Worm (Caenorhabditis elegans): ENCODE data around the gene glr-2.

The glr-2 gene

ce11 chrIII:7103940-7104440 lies 40.8 kb downstream of the glr-2 start, which contains the start of gene cpg-2 (continued):
- TF ChIP-seq F10E7.11 (tag; optimal IDR thresholded peaks at IDR 0.05): no peak
- TF ChIP-seq B0019.2 (GFP tag; conservative IDR thresholded peaks at IDR 0.05): peak; percentile 80
- no peak for TF ChIP-seq hlh-12 (tag; optimal IDR thresholded peaks at IDR 0.05)
- TF ChIP-seq Y79H2A.3 (GFP tag; conservative IDR thresholded peaks at IDR 0.05): 0 out of 2 replicates have a peak, but pooled peaks have one; percentile 67
- peak; percentile 94 for TF ChIP-seq unc-130 (GFP tag; optimal IDR thresholded peaks at IDR 0.05)
- peak; percentile 88 for TF ChIP-seq lsl-1 (GFP tag; optimal IDR thresholded peaks at IDR 0.05)
- peak; percentile 73; the same call in 1 of the 2 replicates for TF ChIP-seq Y53G8AR.9 (GFP tag; conservative IDR thresholded peaks at IDR 0.05)
- TF ChIP-seq bed-2 (GFP tag; IDR thresholded peaks at IDR 0.05): no peak
- peak; percentile 84 for TF ChIP-seq Y95B8A.8 (GFP tag; IDR thresholded peaks at IDR 0.05)
- no peak for TF ChIP-seq nfya-1 (tag; optimal IDR thresholded peaks at IDR 0.05; ENCODE audit: borderline replicate concordance, insufficient read depth)
- peak; percentile 77; the same call in 1 of the 2 replicates for TF ChIP-seq dox-1 (GFP tag; IDR thresholded peaks at IDR 0.05)
- no peak for TF ChIP-seq sptf-2 (GFP tag; optimal IDR thresholded peaks at IDR 0.05)
- TF ChIP-seq snpc-3.4 (tag; optimal IDR thresholded peaks at IDR 0.05): peak; percentile 96
- peak; percentile 90 for TF ChIP-seq tlf-1 (GFP tag; optimal IDR thresholded peaks at IDR 0.05)
- TF ChIP-seq pbrm-1 (GFP tag; IDR thresholded peaks at IDR 0.05): peak; percentile 27; the same call in 1 of the 2 replicates
- TF ChIP-seq attf-3 (GFP tag; conservative IDR thresholded peaks at IDR 0.05): peak; percentile 24; the same call in 1 of the 2 replicates
- peak; percentile 99 for TF ChIP-seq efl-1 (GFP tag; optimal IDR thresholded peaks at IDR 0.05)
- TF ChIP-seq C17E4.6 (GFP tag; IDR thresholded peaks at IDR 0.05): peak; percentile 78; the same call in 1 of the 2 replicates
- peak; percentile 73; the same call in 1 of the 2 replicates for TF ChIP-seq attf-6 (GFP tag; IDR thresholded peaks at IDR 0.05)
- no peak for TF ChIP-seq mxl-1 (tag; optimal IDR thresholded peaks at IDR 0.05)
- TF ChIP-seq D2030.7 (GFP tag; IDR thresholded peaks at IDR 0.05): peak; percentile 98
- peak; percentile 62 for TF ChIP-seq him-1 (tag; optimal IDR thresholded peaks at IDR 0.05)
- TF ChIP-seq lin-54 (GFP tag; optimal IDR thresholded peaks at IDR 0.05): peak; percentile 96
- TF ChIP-seq ets-4 (GFP tag; optimal IDR thresholded peaks at IDR 0.05): no peak
- TF ChIP-seq madf-6 (GFP tag; IDR thresholded peaks at IDR 0.05): peak; percentile 100
- TF ChIP-seq madf-8 (GFP tag; conservative IDR thresholded peaks at IDR 0.05): peak; percentile 99
- peak; percentile 76 for TF ChIP-seq lir-1 (GFP tag; conservative IDR thresholded peaks at IDR 0.05)
- peak; percentile 91 for TF ChIP-seq rcor-1 (GFP tag; IDR thresholded peaks at IDR 0.05)
- TF ChIP-seq snpc-1.1 (tag; optimal IDR thresholded peaks at IDR 0.05; ENCODE audit: insufficient read depth): peak; percentile 82
- peak; percentile 81 for TF ChIP-seq mcd-1 (GFP tag; IDR thresholded peaks at IDR 0.05)
- peak; percentile 57; the same call in 1 of the 2 replicates for TF ChIP-seq nfyb-1 (GFP tag; IDR thresholded peaks at IDR 0.05)
- no peak for TF ChIP-seq unc-62 (GFP tag; optimal IDR thresholded peaks at IDR 0.05)
- peak; percentile 95 for TF ChIP-seq dpl-1 (GFP tag; optimal IDR thresholded peaks at IDR 0.05)
- no peak for TF ChIP-seq zim-3 (tag; optimal IDR thresholded peaks at IDR 0.05)
- TF ChIP-seq snpc-4 (GFP tag; optimal IDR thresholded peaks at IDR 0.05): peak; percentile 58
- peak in 3 of 4 experiments; percentile 11 to 62 (median 55) for TF ChIP-seq snpc-4 (tag; optimal IDR thresholded peaks at IDR 0.05)
- TF ChIP-seq ceh-91 (GFP tag; IDR thresholded peaks at IDR 0.05): peak; percentile 98
- no peak for TF ChIP-seq ztf-3 (GFP tag; optimal IDR thresholded peaks at IDR 0.05)
- no peak for TF ChIP-seq K11D2.4 (GFP tag; IDR thresholded peaks at IDR 0.05)
- peak; percentile 50 for TF ChIP-seq hrde-1 (tag; optimal IDR thresholded peaks at IDR 0.05; ENCODE audit: borderline replicate concordance)
- TF ChIP-seq lag-1 (GFP tag; IDR thresholded peaks at IDR 0.05): no peak
- TF ChIP-seq pha-4 (tag; optimal IDR thresholded peaks at IDR 0.05): no peak
- TF ChIP-seq Y67H2A.10 (GFP tag; conservative IDR thresholded peaks at IDR 0.05): no peak
- TF ChIP-seq F23B12.7 (tag; optimal IDR thresholded peaks at IDR 0.05; ENCODE audit: insufficient read depth): peak; percentile 64
- TF ChIP-seq tbx-9 (tag; optimal IDR thresholded peaks at IDR 0.05; ENCODE audit: borderline replicate concordance): no peak
